Fruit fly (Drosophila melanogaster) Kc167 (cell line): ENCODE measurements around the gene Swip-1.

Source experiments
- Myc ChIP-seq: fragments of >200 bp; optimal IDR thresholded peaks from 2 replicates; lab custom pipeline; 2017; ENCODE audit warnings: missing external identifiers
- Sin3A ChIP-seq: fragments of >200 bp; optimal IDR thresholded peaks from 2 replicates; lab custom pipeline; 2018; ENCODE audit warnings: missing external identifiers
- psq ChIP-seq: fragments of >200 bp; optimal IDR thresholded peaks from 2 replicates; lab custom pipeline; 2017; ENCODE audit warnings: missing external identifiers
- ttk ChIP-seq: sonication (Bioruptor generic); optimal IDR thresholded peaks from 2 replicates; lab custom pipeline; 2017; ENCODE audit warnings: missing external identifiers

- TF ChIP-seq psq (lab: Kevin White, UChicago) (no peak), Sin3A (lab: Kevin White, UChicago) (no peak), ttk (no peak), Myc (lab: Kevin White, UChicago) (no peak)
These were observed 5.0 kb downstream of the Swip-1 start for dm6 chr2L:18981947-18982579.
